Worm (Caenorhabditis elegans) whole organism, L4 larva: ENCODE measurements around the gene C08F11.3.

Source experiments
- fos-1 ChIP-seq: fragments of 150-350 bp; optimal IDR thresholded peaks from 2 replicates; lab custom pipeline; 2014; ENCODE audit warnings: missing biosample characterization, missing genetic modification characterization
- snpc-1.2 ChIP-seq: fragments of 200-800 bp; sonication (Bioruptor generic); IDR thresholded peaks from 2 replicates; pipeline ENCODE4 v1.3.6; 2022; ENCODE audit warnings: missing genetic modification reagents, missing genetic modification characterization, missing compliant biosample characterization
- unc-62 ChIP-seq, 3 experiments: fragments of 150-350 bp in 1 of 3; sonication (generic microtip); optimal IDR thresholded peaks in 2 of 3; peaks in 1 of 3; 1 replicate in 1 of 3; 2 replicates in 2 of 3; lab custom pipeline; 2014 to 2017; ENCODE audit warnings: missing biosample characterization in 3 of 3, missing genetic modification characterization in 3 of 3, missing genetic modification reagents in 3 of 3, missing genotype in 1 of 3

ce11 chrIV:13647558-13647957 lies 28.3 kb downstream of the C08F11.3 start, which contains the start of gene ule-4:
- no peak for TF ChIP-seq unc-62 (GFP tag; optimal IDR thresholded peaks at IDR 0.05 in 1 of 2; lab: Kevin White, UChicago)
- TF ChIP-seq unc-62 (tag; optimal IDR thresholded peaks at IDR 0.05; lab: Kevin White, UChicago) = no peak
- TF ChIP-seq fos-1 (tag; lab: Kevin White, UChicago) = no peak
- TF ChIP-seq snpc-1.2 = no peak
